Worm (Caenorhabditis elegans): ENCODE results near the gene idpp-6.

- TF ChIP-seq nhr-28 (tag; optimal IDR thresholded peaks at IDR 0.05) (no peak), lin-32 (GFP tag; optimal IDR thresholded peaks at IDR 0.05) (no peak), elt-3 (tag; optimal IDR thresholded peaks at IDR 0.05) (no peak), unc-62 (GFP tag; optimal IDR thresholded peaks at IDR 0.05) (no peak), elt-1 (tag; optimal IDR thresholded peaks at IDR 0.05; ENCODE audit: borderline replicate concordance, insufficient read depth) (no peak), nhr-237 (tag; optimal IDR thresholded peaks at IDR 0.05) (no peak), snpc-4 (tag; optimal IDR thresholded peaks at IDR 0.05) (no peak), pha-4 (tag; optimal IDR thresholded peaks at IDR 0.05) (no peak), lsy-2 (tag; optimal IDR thresholded peaks at IDR 0.05) (no peak), mep-1 (tag; optimal IDR thresholded peaks at IDR 0.05) (no peak), ztf-11 (tag; optimal IDR thresholded peaks at IDR 0.05) (no peak), unc-39 (tag; optimal IDR thresholded peaks at IDR 0.05) (no peak), ceh-83 (GFP tag; optimal IDR thresholded peaks at IDR 0.05) (no peak)
Measured at ce11 chrX:6782857-6783256, at the start of gene idpp-6.
